Worm (Caenorhabditis elegans) whole organism, young adult: ENCODE results near the gene mdt-27.

Experiments
- F23B12.7 ChIP-seq: sonication (generic microtip); optimal IDR thresholded peaks from 2 replicates; lab custom pipeline; 2017; ENCODE audit warnings: missing genetic modification characterization, mild to moderate bottlenecking, missing compliant biosample characterization, antibody characterized with exemption, moderate library complexity; ENCODE audit not compliant: insufficient read depth
- F37B4.10 ChIP-seq: fragments of 200-800 bp; sonication (Bioruptor generic); IDR thresholded peaks from 2 replicates; pipeline ENCODE4 v1.3.6; 2022; ENCODE audit warnings: missing genetic modification characterization, missing compliant biosample characterization
- F57A8.1 ChIP-seq: fragments of 200-800 bp; sonication (Bioruptor generic); optimal IDR thresholded peaks from 2 replicates; lab custom pipeline; 2018; ENCODE audit warnings: mild to moderate bottlenecking, missing genetic modification characterization, moderate library complexity, missing compliant biosample characterization
- ZK185.1 ChIP-seq: sonication (generic microtip); optimal IDR thresholded peaks from 2 replicates; lab custom pipeline; 2016; ENCODE audit warnings: mild to moderate bottlenecking, missing genetic modification characterization, missing compliant biosample characterization; ENCODE audit not compliant: poor library complexity, severe bottlenecking
- attf-3 ChIP-seq: fragments of 200-800 bp; sonication (Bioruptor generic); conservative IDR thresholded peaks from 2 replicates; pipeline ENCODE4 v1.3.6; 2022; ENCODE audit warnings: missing genetic modification reagents, missing genetic modification characterization, missing compliant biosample characterization
- attf-5 ChIP-seq: fragments of 200-800 bp; sonication (Bioruptor generic); optimal IDR thresholded peaks from 2 replicates; lab custom pipeline; 2018; ENCODE audit warnings: mild to moderate bottlenecking, missing genetic modification characterization, missing compliant biosample characterization
- ceh-100 ChIP-seq: fragments of 200-800 bp; sonication (Bioruptor generic); IDR thresholded peaks from 2 replicates; pipeline ENCODE4 v1.3.6; 2022; ENCODE audit warnings: missing genetic modification reagents, missing genetic modification characterization, missing compliant biosample characterization
- ceh-91 ChIP-seq: fragments of 200-800 bp; sonication (Bioruptor generic); IDR thresholded peaks from 2 replicates; pipeline ENCODE4 v1.3.6; 2022; ENCODE audit warnings: missing genetic modification reagents, missing genetic modification characterization, missing compliant biosample characterization
- dox-1 ChIP-seq: fragments of 200-800 bp; sonication (Bioruptor generic); IDR thresholded peaks from 2 replicates; pipeline ENCODE4 v1.3.6; 2022; ENCODE audit warnings: missing genetic modification reagents, missing genetic modification characterization, missing compliant biosample characterization
- dpff-1 ChIP-seq: sonication (generic microtip); optimal IDR thresholded peaks from 2 replicates; lab custom pipeline; 2017; ENCODE audit warnings: mild to moderate bottlenecking, missing genetic modification characterization, missing compliant biosample characterization
- egl-18 ChIP-seq: fragments of 200-800 bp; sonication (Bioruptor generic); IDR thresholded peaks from 2 replicates; pipeline ENCODE4 v1.3.6; 2022; ENCODE audit warnings: missing genetic modification reagents, missing genetic modification characterization, missing compliant biosample characterization
- hmg-1.2 ChIP-seq: fragments of 200-800 bp; sonication (Bioruptor generic); IDR thresholded peaks from 2 replicates; pipeline ENCODE4 v1.3.6; 2022; ENCODE audit warnings: missing genetic modification reagents, missing genetic modification characterization, missing compliant biosample characterization
- hmg-20 ChIP-seq: fragments of 200-800 bp; sonication (Bioruptor generic); IDR thresholded peaks from 2 replicates; pipeline ENCODE4 v1.3.6; 2022; ENCODE audit warnings: missing genetic modification reagents, missing genetic modification characterization, missing compliant biosample characterization
- lin-40 ChIP-seq: sonication (generic microtip); optimal IDR thresholded peaks from 2 replicates; lab custom pipeline; 2016; ENCODE audit warnings: missing genetic modification characterization, mild to moderate bottlenecking, missing compliant biosample characterization, missing genotype, missing genetic modification reagents
- nfya-2 ChIP-seq: fragments of 200-800 bp; sonication (Bioruptor generic); IDR thresholded peaks from 2 replicates; pipeline ENCODE4 v1.3.6; 2022; ENCODE audit warnings: missing genetic modification reagents, missing genetic modification characterization, missing compliant biosample characterization
- rpc-1 ChIP-seq, 2 experiments: fragments of 150-350 bp in 1 of 2; sonication (generic microtip) in 1 of 2; optimal IDR thresholded peaks; 2 replicates each; lab custom pipeline; 2014 to 2018; ENCODE audit warnings: missing biosample characterization in 1 of 2, missing genetic modification characterization in 1 of 2, missing genetic modification reagents in 1 of 2, missing genotype in 1 of 2
- somi-1 ChIP-seq: fragments of 200-800 bp; sonication (Bioruptor generic); optimal IDR thresholded peaks from 2 replicates; lab custom pipeline; 2018; ENCODE audit warnings: mild to moderate bottlenecking, missing genetic modification characterization, missing compliant biosample characterization
- tbp1 ChIP-seq: fragments of 200-800 bp; sonication (Bioruptor generic); optimal IDR thresholded peaks from 2 replicates; lab custom pipeline; 2018; ENCODE audit warnings: mild to moderate bottlenecking, missing genetic modification characterization, missing compliant biosample characterization
- zim-3 ChIP-seq: sonication (generic microtip); optimal IDR thresholded peaks from 2 replicates; lab custom pipeline; 2017; ENCODE audit warnings: mild to moderate bottlenecking, missing genetic modification characterization, moderate library complexity, missing compliant biosample characterization
- ztf-18 ChIP-seq: sonication (generic microtip); optimal IDR thresholded peaks from 2 replicates; lab custom pipeline; 2016; ENCODE audit warnings: missing genotype, mild to moderate bottlenecking, missing genetic modification characterization, missing compliant biosample characterization

Gene mdt-27

DNA sequence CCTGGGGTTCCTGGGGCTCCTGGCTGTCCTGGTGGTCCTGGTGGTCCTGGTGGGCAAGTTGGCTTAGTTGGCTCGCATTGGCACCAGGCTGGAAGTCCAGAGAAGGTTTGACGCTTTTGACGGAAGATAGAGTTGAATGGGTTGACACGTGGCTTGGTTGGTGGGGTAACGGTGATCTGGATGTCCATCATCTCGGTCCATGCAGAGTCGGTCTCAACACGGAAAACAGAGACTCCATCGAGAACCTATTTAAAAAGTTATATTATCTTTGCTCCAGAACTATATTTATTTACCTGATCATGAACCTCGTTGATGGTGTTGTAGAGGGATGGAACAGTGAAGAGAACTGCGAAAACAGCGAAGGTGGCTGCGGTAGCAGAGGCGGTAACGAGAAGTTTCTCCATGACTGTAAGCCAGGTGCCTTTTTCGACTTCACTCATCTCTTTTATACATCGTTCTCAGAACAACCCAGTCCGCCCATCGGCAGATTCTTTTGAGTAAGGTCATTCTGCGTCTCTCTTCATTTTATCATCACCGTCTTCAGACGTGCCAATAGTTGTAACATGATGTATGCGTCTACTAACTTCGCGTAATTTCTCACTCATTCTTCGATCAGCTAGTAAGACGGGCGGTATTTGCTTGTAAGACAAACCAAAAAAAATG is 53.1 kb downstream of the mdt-27 start, which contains the start of gene col-144:
Gene col-144, minus strand, starts transcription at position 419 of the 663 bp plus-strand sequence.
- no peak for TF ChIP-seq ceh-91 (GFP tag; lab: Robert Waterston, UW)
- TF ChIP-seq dox-1 (GFP tag; lab: Robert Waterston, UW), result no peak
- no peak for TF ChIP-seq hmg-1.2 (GFP tag; lab: Robert Waterston, UW)
- TF ChIP-seq somi-1 (GFP tag; lab: Kevin White, UChicago), result no peak
- no peak for TF ChIP-seq F37B4.10
- no peak for TF ChIP-seq lin-40
- TF ChIP-seq ztf-18 (tag; lab: Kevin White, UChicago), result no peak
- TF ChIP-seq ceh-100 (GFP tag; lab: Robert Waterston, UW), result no peak
- TF ChIP-seq tbp1 (GFP tag; lab: Kevin White, UChicago), result no peak
- TF ChIP-seq ZK185.1 (tag; lab: Kevin White, UChicago), result no peak
- no peak for TF ChIP-seq hmg-20 (GFP tag; lab: Robert Waterston, UW)
- no peak for TF ChIP-seq dpff-1 (tag; lab: Kevin White, UChicago)
- no peak for TF ChIP-seq attf-3 (GFP tag; lab: Robert Waterston, UW)
- no peak for TF ChIP-seq egl-18 (GFP tag; lab: Robert Waterston, UW)
- TF ChIP-seq attf-5, result no peak
- no peak for TF ChIP-seq F23B12.7 (tag; lab: Kevin White, UChicago)
- TF ChIP-seq F57A8.1 (GFP tag; lab: Kevin White, UChicago), result no peak
- no peak for TF ChIP-seq nfya-2 (GFP tag; lab: Robert Waterston, UW)
- no peak for TF ChIP-seq rpc-1 (optimal IDR thresholded peaks at IDR 0.05; lab: Kevin White, UChicago)
- TF ChIP-seq rpc-1 (tag; optimal IDR thresholded peaks at IDR 0.05; lab: Kevin White, UChicago), result no peak
- no peak for TF ChIP-seq zim-3 (tag; lab: Kevin White, UChicago)
